Fruit fly (Drosophila melanogaster): ENCODE results near the gene CG5928.

The CG5928 gene

dm6 chrX:6097578-6097977 lies 29.8 kb downstream of the CG5928 start:
- TF ChIP-seq cyc (GFP tag; optimal IDR thresholded peaks at IDR 0.05) (peak; percentile 73), CG6854 (GFP tag; optimal IDR thresholded peaks at IDR 0.05) (no peak), Met (GFP tag; optimal IDR thresholded peaks at IDR 0.05) (peak; percentile 76), Hr38 (GFP tag; optimal IDR thresholded peaks at IDR 0.05) (no peak), OdsH (GFP tag; optimal IDR thresholded peaks at IDR 0.05) (peak; percentile 70), ss (GFP tag; optimal IDR thresholded peaks at IDR 0.05) (peak in 1 of 2 experiments; percentile 25), Eip78C (GFP tag) (peak; percentile 89), Blimp-1 (GFP tag; optimal IDR thresholded peaks at IDR 0.05) (no peak), pdm3 (GFP tag; optimal IDR thresholded peaks at IDR 0.05) (peak; percentile 68), CG10631 (GFP tag; optimal IDR thresholded peaks at IDR 0.05) (peak; percentile 46), vri (GFP tag; optimal IDR thresholded peaks at IDR 0.05) (peak; percentile 54), CG16779 (tag; optimal IDR thresholded peaks at IDR 0.05) (no peak), CG7368 (GFP tag; optimal IDR thresholded peaks at IDR 0.05) (peak; percentile 51), CG6792 (GFP tag; optimal IDR thresholded peaks at IDR 0.05) (peak; percentile 66), fd59A (GFP tag; optimal IDR thresholded peaks at IDR 0.05) (peak; percentile 57), CG3919 (GFP tag; optimal IDR thresholded peaks at IDR 0.05) (peak; percentile 73), svp (GFP tag) (peak; percentile 90), CG11762 (GFP tag; optimal IDR thresholded peaks at IDR 0.05; ENCODE audit: insufficient read depth) (peak; percentile 9), lz (GFP tag; optimal IDR thresholded peaks at IDR 0.05) (peak; percentile 74), Lpt (GFP tag; optimal IDR thresholded peaks at IDR 0.05) (no peak), spab (GFP tag; optimal IDR thresholded peaks at IDR 0.05) (peak; percentile 45), dsx (GFP tag; optimal IDR thresholded peaks at IDR 0.05; ENCODE audit: poor library complexity, severe bottlenecking) (peak; percentile 43), CG6276 (GFP tag; optimal IDR thresholded peaks at IDR 0.05) (peak; percentile 20), Hr4 (GFP tag; optimal IDR thresholded peaks at IDR 0.05) (peak; percentile 47), CG4318 (GFP tag; optimal IDR thresholded peaks at IDR 0.05) (peak; percentile 11), dac (GFP tag; optimal IDR thresholded peaks at IDR 0.05) (no peak), CG34406 (GFP tag; optimal IDR thresholded peaks at IDR 0.05) (peak; percentile 47), achi (GFP tag; optimal IDR thresholded peaks at IDR 0.05) (peak; percentile 64), esn (GFP tag; optimal IDR thresholded peaks at IDR 0.05) (no peak), Sox14 (GFP tag; optimal IDR thresholded peaks at IDR 0.05) (peak; percentile 72), Sox15 (GFP tag; optimal IDR thresholded peaks at IDR 0.05) (peak; percentile 52), salr (GFP tag; optimal IDR thresholded peaks at IDR 0.05) (no peak), CG11294 (GFP tag; IDR thresholded peaks at IDR 0.05) (peak; percentile 46), fkh (GFP tag; optimal IDR thresholded peaks at IDR 0.05) (no peak), Eip75B (GFP tag; optimal IDR thresholded peaks at IDR 0.05) (peak; percentile 58), CG32006 (GFP tag; optimal IDR thresholded peaks at IDR 0.05) (peak; percentile 57), CG11902 (GFP tag; optimal IDR thresholded peaks at IDR 0.05) (peak; percentile 55), CG31627 (GFP tag; optimal IDR thresholded peaks at IDR 0.05) (peak; percentile 70), CG9139 (GFP tag; optimal IDR thresholded peaks at IDR 0.05) (peak; percentile 6), CG8319 (GFP tag; optimal IDR thresholded peaks at IDR 0.05) (peak; percentile 48), Hr39 (GFP tag; optimal IDR thresholded peaks at IDR 0.05) (peak; percentile 78), CG6163 (GFP tag; IDR thresholded peaks at IDR 0.05) (peak; percentile 78), CG10669 (GFP tag; optimal IDR thresholded peaks at IDR 0.05) (peak; percentile 61), Ets21C (GFP tag; optimal IDR thresholded peaks at IDR 0.05) (peak; percentile 68), eg (GFP tag; IDR thresholded peaks at IDR 0.05) (peak; percentile 78), topi (GFP tag; optimal IDR thresholded peaks at IDR 0.05) (peak; percentile 74), CG1621 (tag; optimal IDR thresholded peaks at IDR 0.05) (peak; percentile 53), CG6808 (GFP tag; optimal IDR thresholded peaks at IDR 0.05) (peak; percentile 16), CG8119 (GFP tag; IDR thresholded peaks at IDR 0.05) (peak; percentile 57; the same call in 2 of the 3 replicates), net (GFP tag; optimal IDR thresholded peaks at IDR 0.05) (peak; percentile 43), acj6 (GFP tag; optimal IDR thresholded peaks at IDR 0.05) (peak; percentile 64), Smox (GFP tag; optimal IDR thresholded peaks at IDR 0.05) (peak; percentile 64)

Measured in whole organism, prepupa.